Fruit fly (Drosophila melanogaster) whole organism, embryonic: ENCODE measurements around the gene CG46314.

Experiments used
- CG10565 ChIP-seq: fragments of 200-800 bp; sonication (Bioruptor generic); optimal IDR thresholded peaks from 3 replicates; lab custom pipeline; 2016; ENCODE audit warnings: missing biosample characterization, mild to moderate bottlenecking, missing genetic modification characterization
- CG10979 ChIP-seq: fragments of 200-800 bp; sonication (Bioruptor generic); optimal IDR thresholded peaks from 2 replicates; lab custom pipeline; 2018; ENCODE audit warnings: missing biosample characterization, mild to moderate bottlenecking, missing genetic modification characterization, moderate library complexity
- CG11247 ChIP-seq: fragments of 200-800 bp; sonication (Bioruptor generic); IDR thresholded peaks from 2 replicates; pipeline ENCODE4 v1.3.6; 2022; ENCODE audit warnings: missing biosample characterization, missing genetic modification characterization
- CG14014 ChIP-seq: fragments of 200-800 bp; sonication (Bioruptor generic); IDR thresholded peaks from 2 replicates; pipeline ENCODE4 v1.3.6; 2022; ENCODE audit warnings: missing biosample characterization, missing genetic modification characterization
- CG6854 ChIP-seq: fragments of 200-800 bp; sonication (Bioruptor generic); optimal IDR thresholded peaks from 3 replicates; lab custom pipeline; 2017; ENCODE audit warnings: missing biosample characterization, mild to moderate bottlenecking, missing genetic modification characterization
- Dad ChIP-seq: fragments of 200-800 bp; sonication (Bioruptor generic); optimal IDR thresholded peaks from 3 replicates; lab custom pipeline; 2016; ENCODE audit warnings: missing biosample characterization, missing genetic modification characterization
- Gug ChIP-seq: fragments of 200-800 bp; sonication (Bioruptor generic); IDR thresholded peaks from 4 replicates; pipeline ENCODE4 v1.3.6; 2022; ENCODE audit warnings: missing biosample characterization, missing genetic modification characterization
- br ChIP-seq: fragments of >200 bp; optimal IDR thresholded peaks from 2 replicates; lab custom pipeline; 2017
- cad ChIP-seq: fragments of >200 bp; optimal IDR thresholded peaks from 2 replicates; lab custom pipeline; 2017; ENCODE audit warnings: missing biosample characterization, missing genetic modification characterization
- chn ChIP-seq: fragments of 200-800 bp; sonication (Bioruptor generic); optimal IDR thresholded peaks from 2 replicates; lab custom pipeline; 2016; ENCODE audit warnings: missing biosample characterization, missing genetic modification characterization
- fru ChIP-seq: fragments of >200 bp; optimal IDR thresholded peaks from 2 replicates; lab custom pipeline; 2017
- kah ChIP-seq: fragments of 200-800 bp; sonication (Bioruptor generic); optimal IDR thresholded peaks from 2 replicates; lab custom pipeline; 2018; ENCODE audit warnings: missing biosample characterization, mild to moderate bottlenecking, missing genetic modification characterization
- tap ChIP-seq: fragments of 200-800 bp; optimal IDR thresholded peaks from 3 replicates; lab custom pipeline; 2019; ENCODE audit warnings: missing biosample characterization, mild to moderate bottlenecking, missing genetic modification characterization, moderate library complexity

- TF ChIP-seq fru: no peak
- no peak for TF ChIP-seq kah (GFP tag; lab: Kevin White, UChicago)
- no peak for TF ChIP-seq tap
- TF ChIP-seq Dad (GFP tag; lab: Kevin White, UChicago): no peak
- TF ChIP-seq CG14014 (GFP tag; lab: Robert Waterston, UW): no peak
- no peak for TF ChIP-seq cad (GFP tag; lab: Kevin White, UChicago)
- no peak for TF ChIP-seq chn (GFP tag; lab: Kevin White, UChicago)
- no peak for TF ChIP-seq Gug (GFP tag; lab: Robert Waterston, UW)
- TF ChIP-seq br (lab: Kevin White, UChicago): no peak
- TF ChIP-seq CG10979 (tag; lab: Kevin White, UChicago): no peak
- TF ChIP-seq CG10565: no peak
- no peak for TF ChIP-seq CG6854 (GFP tag; lab: Kevin White, UChicago)
- no peak for TF ChIP-seq CG11247
Observed at dm6 chr2L:21290434-21290833, 23.7 kb upstream of the CG46314 start, which contains the start of gene Gr39a.
